Worm (Caenorhabditis elegans) whole organism, L2 larva: ENCODE results near the gene C23G10.7.

ENCODE experiments used
- C34F6.9 ChIP-seq: fragments of 150-350 bp; optimal IDR thresholded peaks from 2 replicates; lab custom pipeline; 2014; ENCODE audit warnings: missing biosample characterization, missing genetic modification characterization
- F13H6.1 ChIP-seq: sonication (generic microtip); optimal IDR thresholded peaks from 2 replicates; lab custom pipeline; 2016; ENCODE audit warnings: missing genetic modification characterization, missing compliant biosample characterization
- ZK546.5 ChIP-seq: sonication (generic microtip); optimal IDR thresholded peaks from 2 replicates; lab custom pipeline; 2017; ENCODE audit warnings: missing biosample characterization, missing genetic modification characterization
- alr-1 ChIP-seq: fragments of 150-350 bp; optimal IDR thresholded peaks from 2 replicates; lab custom pipeline; 2014; ENCODE audit warnings: missing biosample characterization, missing genetic modification characterization
- blmp-1 ChIP-seq: sonication (generic microtip); optimal IDR thresholded peaks from 2 replicates; lab custom pipeline; 2017; ENCODE audit warnings: missing genetic modification characterization, mild to moderate bottlenecking, missing compliant biosample characterization, antibody characterized with exemption, moderate library complexity; ENCODE audit not compliant: insufficient read depth
- ceh-82 ChIP-seq: fragments of 150-350 bp; optimal IDR thresholded peaks from 2 replicates; lab custom pipeline; 2014; ENCODE audit warnings: missing biosample characterization, missing genetic modification characterization
- crh-2 ChIP-seq: sonication (generic microtip); optimal IDR thresholded peaks from 2 replicates; lab custom pipeline; 2017; ENCODE audit warnings: missing biosample characterization, missing genetic modification characterization
- egl-27 ChIP-seq: sonication (generic microtip); optimal IDR thresholded peaks from 3 replicates; lab custom pipeline; 2017; ENCODE audit warnings: missing biosample characterization, missing genetic modification reagents, missing genetic modification characterization
- elt-1 ChIP-seq: fragments of 150-350 bp; optimal IDR thresholded peaks from 2 replicates; lab custom pipeline; 2014; ENCODE audit warnings: missing biosample characterization, missing genetic modification characterization
- elt-3 ChIP-seq: sonication (generic microtip); optimal IDR thresholded peaks from 2 replicates; lab custom pipeline; 2017; ENCODE audit warnings: missing biosample characterization, missing genetic modification characterization
- fos-1 ChIP-seq: fragments of 150-350 bp; optimal IDR thresholded peaks from 2 replicates; lab custom pipeline; 2014; ENCODE audit warnings: missing biosample characterization, missing genetic modification characterization
- gmeb-1 ChIP-seq: fragments of 150-350 bp; optimal IDR thresholded peaks from 2 replicates; lab custom pipeline; 2014; ENCODE audit warnings: missing biosample characterization, missing genetic modification characterization
- lin-11 ChIP-seq: fragments of 150-350 bp; sonication (generic microtip); optimal IDR thresholded peaks from 2 replicates; lab custom pipeline; 2014; ENCODE audit warnings: missing biosample characterization, missing genetic modification characterization, inconsistent platforms, mixed read lengths
- lin-39 ChIP-seq: fragments of 150-350 bp; optimal IDR thresholded peaks from 2 replicates; lab custom pipeline; 2014; ENCODE audit warnings: missing biosample characterization, missing genetic modification reagents, missing genetic modification characterization
- lsy-2 ChIP-seq, 2 experiments: fragments of 150-350 bp in 1 of 2; sonication (generic microtip) in 1 of 2; optimal IDR thresholded peaks; 2 replicates each; lab custom pipeline; 2014 to 2017; ENCODE audit warnings: missing biosample characterization in 2 of 2, missing genetic modification characterization in 2 of 2
- mab-5 ChIP-seq: fragments of 150-350 bp; optimal IDR thresholded peaks from 2 replicates; lab custom pipeline; 2014; ENCODE audit warnings: missing biosample characterization, missing genetic modification characterization
- mbf-1 ChIP-seq: sonication (generic microtip); optimal IDR thresholded peaks from 2 replicates; lab custom pipeline; 2017; ENCODE audit warnings: missing biosample characterization, missing genetic modification characterization
- mdl-1 ChIP-seq, 2 experiments: fragments of 150-350 bp in 1 of 2; sonication (generic microtip) in 1 of 2; optimal IDR thresholded peaks; 2 replicates each; lab custom pipeline; 2017; ENCODE audit warnings: missing biosample characterization in 2 of 2, missing genetic modification characterization in 2 of 2
- nhr-11 ChIP-seq: fragments of 150-350 bp; optimal IDR thresholded peaks from 2 replicates; lab custom pipeline; 2014; ENCODE audit warnings: missing biosample characterization, missing genetic modification characterization
- nhr-12 ChIP-seq: fragments of 150-350 bp; optimal IDR thresholded peaks from 2 replicates; lab custom pipeline; 2014; ENCODE audit warnings: missing biosample characterization, missing genetic modification characterization
- nhr-129 ChIP-seq: fragments of 150-350 bp; optimal IDR thresholded peaks from 2 replicates; lab custom pipeline; 2014; ENCODE audit warnings: missing biosample characterization, missing genetic modification characterization
- nhr-6 ChIP-seq: fragments of 150-350 bp; optimal IDR thresholded peaks from 2 replicates; lab custom pipeline; 2014; ENCODE audit warnings: missing biosample characterization, missing genetic modification characterization
- nhr-77 ChIP-seq: fragments of 150-350 bp; optimal IDR thresholded peaks from 2 replicates; lab custom pipeline; 2014; ENCODE audit warnings: missing biosample characterization, missing genetic modification characterization
- peb-1 ChIP-seq: fragments of 150-350 bp; optimal IDR thresholded peaks from 2 replicates; lab custom pipeline; 2014; ENCODE audit warnings: missing biosample characterization, missing genetic modification characterization
- sem-4 ChIP-seq: fragments of 150-350 bp; optimal IDR thresholded peaks from 2 replicates; lab custom pipeline; 2014; ENCODE audit warnings: missing biosample characterization, missing genetic modification reagents, missing genetic modification characterization
- sma-3 ChIP-seq: sonication (generic microtip); optimal IDR thresholded peaks from 2 replicates; lab custom pipeline; 2016; ENCODE audit warnings: missing genetic modification reagents, missing genetic modification characterization, missing compliant biosample characterization
- sma-9 ChIP-seq, 2 experiments: fragments of 150-350 bp in 1 of 2; sonication (generic microtip) in 1 of 2; optimal IDR thresholded peaks; 2 replicates each; lab custom pipeline; 2014 to 2016; ENCODE audit warnings: missing genetic modification characterization in 2 of 2, mild to moderate bottlenecking in 1 of 2, missing biosample characterization in 1 of 2, missing compliant biosample characterization in 1 of 2, missing genetic modification reagents in 1 of 2, moderate library complexity in 1 of 2
- snpc-4 ChIP-seq: fragments of 150-350 bp; optimal IDR thresholded peaks from 2 replicates; lab custom pipeline; 2014; ENCODE audit warnings: missing biosample characterization, missing genetic modification characterization
- unc-55 ChIP-seq: fragments of 150-350 bp; sonication (generic microtip); optimal IDR thresholded peaks from 3 replicates; lab custom pipeline; 2014; ENCODE audit warnings: missing biosample characterization, missing genetic modification reagents, missing genetic modification characterization
- unc-62 ChIP-seq: fragments of 150-350 bp; optimal IDR thresholded peaks from 2 replicates; lab custom pipeline; 2014; ENCODE audit warnings: missing biosample characterization, missing genetic modification reagents, missing genetic modification characterization

The C23G10.7 gene

DNA sequence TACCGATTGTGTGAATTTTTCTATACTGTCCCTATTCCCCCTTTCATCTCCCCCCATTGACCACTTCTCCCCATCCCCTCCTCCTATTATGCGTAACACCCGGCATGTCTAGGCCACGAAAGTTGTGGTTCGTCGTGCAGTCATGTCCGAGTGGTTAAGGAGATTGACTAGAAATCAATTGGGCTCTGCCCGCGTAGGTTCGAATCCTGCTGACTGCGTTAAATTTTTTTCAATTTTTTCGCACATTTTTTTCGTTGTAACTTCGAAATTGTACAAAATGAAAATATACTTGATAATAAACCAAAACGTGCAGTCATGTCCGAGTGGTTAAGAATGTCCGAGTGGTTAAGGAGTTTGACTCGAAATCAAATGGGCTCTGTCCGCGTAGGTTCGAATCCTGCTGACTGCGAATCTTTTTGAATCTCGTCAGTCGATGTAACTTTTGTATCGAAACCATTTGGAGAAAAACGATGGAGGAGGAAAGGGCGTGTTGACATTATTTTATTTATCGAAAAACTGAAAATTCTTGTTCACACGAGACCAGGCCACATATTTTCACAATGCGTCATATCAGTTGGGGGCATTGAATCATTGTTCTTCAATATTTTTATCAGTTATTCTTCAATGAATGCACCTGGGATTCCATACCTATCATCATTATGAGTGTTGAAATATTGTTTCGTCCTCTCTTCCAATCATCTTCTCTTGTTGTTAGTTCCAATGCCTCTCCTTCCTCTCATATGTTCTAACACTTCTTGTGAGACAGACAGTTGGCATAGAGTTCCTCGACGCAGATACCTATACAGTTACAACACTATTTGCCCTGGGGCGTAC, 39.4 kb downstream of the C23G10.7 start, which contains the start of gene nfm-1 (continued):
- TF ChIP-seq sem-4 (tag; lab: Kevin White, UChicago) (no peak), lin-39 (no peak), crh-2 (tag; lab: Kevin White, UChicago) (peak; percentile 47)
- TF ChIP-seq, all 48 proteins: peak for 23

DNA sequence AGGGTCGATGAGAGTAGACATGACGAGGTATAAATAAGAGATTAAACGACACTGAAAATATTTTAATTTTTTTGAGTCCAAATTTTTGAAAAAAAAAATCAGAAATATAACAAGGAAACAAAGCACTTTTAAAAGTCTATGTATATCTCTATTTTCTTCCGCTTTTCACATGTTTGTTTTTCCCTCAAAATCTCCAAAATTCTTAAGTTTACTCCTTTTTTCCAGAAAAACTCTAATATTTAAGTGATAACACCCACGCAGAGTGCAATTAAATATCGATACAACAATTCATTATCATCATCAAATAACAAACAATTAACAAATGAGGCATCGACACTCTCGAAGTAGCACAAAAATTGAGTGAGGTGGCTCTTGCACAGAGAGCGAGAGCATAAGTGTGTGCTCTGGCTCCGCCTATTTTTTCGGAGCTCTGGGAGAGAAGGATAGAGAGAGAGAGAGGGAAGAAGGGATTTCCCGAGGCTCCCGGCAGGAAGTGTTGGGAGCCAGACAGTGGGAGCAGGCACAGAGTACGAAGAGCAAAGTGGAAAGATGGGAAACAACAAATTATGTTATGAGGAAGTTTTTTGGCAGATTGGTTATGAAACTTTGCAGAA, 40.4 kb downstream of the C23G10.7 start, which contains the start of gene anmt-2:
Gene anmt-2 (minus strand): TSS at position 51 of the 614 bp plus-strand sequence.
- TF ChIP-seq nhr-6 (no peak), ZK546.5 (tag; lab: Kevin White, UChicago) (no peak), unc-55 (GFP tag; lab: Kevin White, UChicago) (no peak), nhr-129 (tag; lab: Kevin White, UChicago) (peak; percentile 56), lin-11 (no peak), lsy-2 (tag; optimal IDR thresholded peaks at IDR 0.05; lab: Kevin White, UChicago) (no peak), F13H6.1 (tag; lab: Kevin White, UChicago) (peak; percentile 69), sma-9 (GFP tag; optimal IDR thresholded peaks at IDR 0.05; lab: Kevin White, UChicago) (peak; percentile 71), sma-9 (tag; optimal IDR thresholded peaks at IDR 0.05; lab: Kevin White, UChicago) (no peak), mab-5 (tag; lab: Kevin White, UChicago) (no peak), alr-1 (tag; lab: Kevin White, UChicago) (no peak)

DNA sequence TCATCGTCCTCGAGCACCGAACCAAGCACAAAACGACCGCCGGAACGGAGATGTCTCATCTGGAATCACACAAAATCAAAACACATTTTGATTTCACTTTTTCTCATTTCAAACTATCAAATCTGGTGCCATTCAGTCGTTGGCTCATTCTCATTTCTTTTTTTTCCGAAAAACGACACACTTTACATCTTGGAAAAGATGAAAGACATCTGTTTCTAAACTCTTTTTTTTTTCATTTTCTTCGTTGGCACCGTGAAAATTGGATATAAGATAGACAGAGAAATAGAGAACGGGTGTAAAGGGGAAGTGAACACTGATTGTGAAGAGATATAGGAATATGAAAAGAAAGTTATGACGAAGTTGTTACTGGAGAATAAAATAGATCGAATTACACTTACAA, 42.4 kb downstream of the C23G10.7 start:
- TF ChIP-seq mab-5 (tag; lab: Kevin White, UChicago): no peak
- TF ChIP-seq C34F6.9: peak; percentile 33
- TF ChIP-seq F13H6.1 (tag; lab: Kevin White, UChicago): peak; percentile 23
- TF ChIP-seq, all 48 proteins: peak for 2

DNA sequence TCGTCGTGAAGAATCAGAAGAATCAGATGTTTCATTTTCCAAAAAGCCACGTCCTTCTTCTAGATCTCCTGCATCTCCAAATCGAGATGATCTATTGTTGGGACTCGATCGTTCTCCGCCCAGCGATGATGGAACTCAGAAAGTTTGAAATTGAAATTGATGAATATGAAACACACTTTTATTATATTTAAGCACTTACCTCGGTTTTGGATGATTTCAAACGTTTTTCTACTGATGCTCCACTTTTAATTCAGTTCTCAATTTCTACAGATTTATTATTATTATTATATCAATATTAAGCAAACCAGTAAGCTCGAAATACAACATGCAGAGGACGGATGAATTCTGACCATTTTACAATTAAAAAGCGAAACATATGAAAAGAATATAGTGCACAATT, 43.6 kb downstream of the C23G10.7 start:
- TF ChIP-seq sma-3 (GFP tag; lab: Kevin White, UChicago): no peak
- no peak for TF ChIP-seq mbf-1 (tag; lab: Kevin White, UChicago)
- TF ChIP-seq elt-3 (tag; lab: Kevin White, UChicago): no peak
- TF ChIP-seq sma-9 (GFP tag; optimal IDR thresholded peaks at IDR 0.05; lab: Kevin White, UChicago): no peak
- TF ChIP-seq sma-9 (tag; optimal IDR thresholded peaks at IDR 0.05; lab: Kevin White, UChicago): no peak
- TF ChIP-seq F13H6.1 (tag; lab: Kevin White, UChicago): no peak
- TF ChIP-seq peb-1 (tag; lab: Kevin White, UChicago): no peak
- no peak for TF ChIP-seq mdl-1 (tag; optimal IDR thresholded peaks at IDR 0.05; lab: Kevin White, UChicago)
- no peak for TF ChIP-seq blmp-1 (tag; lab: Kevin White, UChicago)
- TF ChIP-seq nhr-11 (tag; lab: Kevin White, UChicago): no peak
- TF ChIP-seq snpc-4 (tag; lab: Kevin White, UChicago): no peak
- TF ChIP-seq lsy-2 (tag; optimal IDR thresholded peaks at IDR 0.05; lab: Kevin White, UChicago): no peak
- no peak for TF ChIP-seq lin-11
- TF ChIP-seq gmeb-1: no peak
- TF ChIP-seq nhr-12 (tag; lab: Kevin White, UChicago): no peak

DNA sequence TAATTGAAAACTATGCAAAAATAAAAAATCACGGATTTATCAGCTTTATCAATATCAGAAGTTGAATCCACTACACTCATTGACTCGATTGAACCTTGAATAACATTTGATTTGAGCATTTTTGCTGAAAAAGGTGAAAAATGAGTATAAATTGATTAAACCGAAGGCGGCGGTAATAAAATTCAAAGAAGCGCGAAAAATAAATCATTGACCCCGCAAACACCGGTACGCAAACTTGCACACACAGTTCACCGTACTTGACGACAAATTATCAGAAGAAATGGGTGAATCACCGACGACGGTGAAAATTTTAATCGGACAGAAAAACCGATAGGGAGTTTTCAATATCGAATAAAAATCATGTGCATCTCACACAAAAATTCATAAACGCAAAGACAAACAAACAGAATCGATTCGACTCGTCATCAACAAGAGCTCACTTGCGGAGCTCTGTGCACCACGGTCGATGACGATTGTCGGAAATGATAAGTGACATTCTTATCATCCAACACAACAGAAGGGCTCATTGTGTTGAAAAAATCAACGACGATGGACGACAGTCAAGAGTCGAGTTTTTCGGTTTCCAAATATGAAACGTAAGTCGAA, 48.6 kb downstream of the C23G10.7 start, which contains the start of the genes wht-7 and Y42G9A.1:
Gene wht-7 (minus strand): TSS at position 131 of the 606 bp plus-strand sequence.
Gene Y42G9A.1 (plus strand): TSS at position 495 of the 606 bp plus-strand sequence.
- no peak for TF ChIP-seq ceh-82 (tag; lab: Kevin White, UChicago)
- TF ChIP-seq gmeb-1: peak; percentile 10
- no peak for TF ChIP-seq elt-1 (tag; lab: Kevin White, UChicago)
- no peak for TF ChIP-seq nhr-6
- TF ChIP-seq fos-1 (tag; lab: Kevin White, UChicago): peak; percentile 67
- TF ChIP-seq, all 48 proteins: peak for 2

DNA sequence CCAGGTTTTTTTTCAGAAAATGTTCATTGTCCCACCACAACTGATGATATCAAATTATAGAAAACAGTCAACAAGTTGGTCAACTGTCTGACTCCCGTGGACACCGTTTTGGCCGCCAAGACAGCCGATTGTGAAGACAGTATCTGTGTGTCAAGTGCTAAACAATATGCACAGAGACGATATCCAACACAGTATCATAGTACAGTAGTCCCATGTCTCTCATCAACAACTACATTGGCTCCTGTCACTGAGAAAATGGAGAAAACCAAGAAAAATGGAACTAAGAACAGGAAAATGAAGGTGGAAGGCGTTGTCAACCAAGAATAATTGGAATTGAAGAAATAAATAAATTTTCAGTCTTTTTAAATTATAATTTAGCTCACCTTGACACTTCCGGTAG, 49.5 kb downstream of the C23G10.7 start:
- TF ChIP-seq egl-27 (tag; lab: Kevin White, UChicago): no peak
- no peak for TF ChIP-seq nhr-77 (tag; lab: Kevin White, UChicago)
- TF ChIP-seq unc-62: no peak
- no peak for TF ChIP-seq nhr-129 (tag; lab: Kevin White, UChicago)
- TF ChIP-seq nhr-6: no peak
